Fruit fly (Drosophila melanogaster): ENCODE data around the gene CG12099.

The CG12099 gene

DNA sequence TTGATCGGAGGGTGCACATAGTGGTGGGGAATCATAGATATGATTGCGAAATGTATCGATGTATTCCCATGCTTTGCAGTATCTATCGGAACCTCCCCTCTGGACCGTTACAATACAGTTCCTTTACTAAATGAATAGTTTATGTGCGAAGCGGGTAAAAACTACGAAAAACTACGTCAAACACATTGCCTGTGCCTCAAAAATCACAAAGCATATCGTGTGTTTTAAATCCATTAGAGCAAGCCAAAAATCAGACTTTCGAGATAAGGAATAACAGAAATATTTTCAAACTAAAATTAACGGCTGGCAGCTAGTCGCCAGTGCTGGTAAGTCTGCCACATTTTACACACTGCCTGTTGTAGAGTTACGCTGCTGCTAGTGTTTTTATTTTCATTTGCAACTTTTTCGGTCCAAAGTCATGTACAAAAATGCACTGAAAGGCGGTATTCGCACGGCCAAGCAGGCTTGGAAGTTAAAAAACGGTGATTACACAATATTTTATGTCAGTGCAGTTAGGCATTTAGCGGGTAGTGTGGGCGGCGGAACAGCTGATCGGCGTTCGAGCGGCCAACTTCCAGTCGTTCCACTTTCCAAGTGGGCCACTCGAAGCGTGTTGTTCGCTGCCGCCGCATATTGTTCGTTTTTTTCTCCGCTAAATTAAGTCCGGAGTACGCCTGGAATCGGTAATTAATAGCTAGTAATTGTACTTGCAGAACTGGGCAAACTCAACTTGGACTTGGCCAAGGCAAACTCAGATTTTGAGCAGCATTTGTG is 40.8 kb downstream of the CG12099 start (continued):
- TF ChIP-seq cwo (GFP tag; optimal IDR thresholded peaks at IDR 0.05) (peak; percentile 6), Camta (GFP tag; optimal IDR thresholded peaks at IDR 0.05) (peak; percentile 61), CG10654 (GFP tag; optimal IDR thresholded peaks at IDR 0.05) (peak; percentile 51), pum (GFP tag; optimal IDR thresholded peaks at IDR 0.05) (peak; percentile 68), lov (optimal IDR thresholded peaks at IDR 0.05) (no peak), lov (GFP tag; IDR thresholded peaks at IDR 0.05) (no peak), Usf (GFP tag; optimal IDR thresholded peaks at IDR 0.05) (peak; percentile 4), CG3065 (GFP tag; optimal IDR thresholded peaks at IDR 0.05) (peak; percentile 39), CG11504 (tag; optimal IDR thresholded peaks at IDR 0.05) (no peak), Dref (GFP tag; IDR thresholded peaks at IDR 0.05) (peak; percentile 79), B-H2 (GFP tag; optimal IDR thresholded peaks at IDR 0.05) (no peak), CG2199 (GFP tag; IDR thresholded peaks at IDR 0.05) (0 out of 3 replicates have a peak, but pooled peaks have one; percentile 11), CG2129 (GFP tag; IDR thresholded peaks at IDR 0.05; ENCODE audit: partially characterized antibody) (peak; percentile 53), CG6813 (GFP tag; optimal IDR thresholded peaks at IDR 0.05) (no peak), YL-1 (GFP tag; optimal IDR thresholded peaks at IDR 0.05) (peak; percentile 43), eve (GFP tag; optimal IDR thresholded peaks at IDR 0.05) (no peak), esg (GFP tag; conservative IDR thresholded peaks at IDR 0.05) (peak; percentile 58), hbn (GFP tag; IDR thresholded peaks at IDR 0.05; ENCODE audit: partially characterized antibody) (peak; percentile 66), CG12744 (GFP tag; optimal IDR thresholded peaks at IDR 0.05) (peak; percentile 37), pzg (GFP tag; optimal IDR thresholded peaks at IDR 0.05) (peak; percentile 72), slou (GFP tag; optimal IDR thresholded peaks at IDR 0.05) (no peak), CG17612 (GFP tag; IDR thresholded peaks at IDR 0.05) (no peak), CG10565 (GFP tag; optimal IDR thresholded peaks at IDR 0.05) (no peak), nerfin-1 (tag; optimal IDR thresholded peaks at IDR 0.05) (no peak), D (optimal IDR thresholded peaks at IDR 0.05) (no peak), D (GFP tag; optimal IDR thresholded peaks at IDR 0.05) (no peak), Atf-2 (GFP tag; optimal IDR thresholded peaks at IDR 0.05) (peak; percentile 56), CG4820 (GFP tag; optimal IDR thresholded peaks at IDR 0.05) (peak; percentile 58), CG14667 (GFP tag; IDR thresholded peaks at IDR 0.05) (0 out of 2 replicates have a peak, but pooled peaks have one; percentile 27), CG18619 (GFP tag; optimal IDR thresholded peaks at IDR 0.05) (peak; percentile 40), Jarid2 (GFP tag; optimal IDR thresholded peaks at IDR 0.05) (no peak), CG13123 (GFP tag; optimal IDR thresholded peaks at IDR 0.05) (peak; percentile 63), CG4424 (GFP tag; optimal IDR thresholded peaks at IDR 0.05) (peak; percentile 70), onecut (GFP tag; IDR thresholded peaks at IDR 0.05) (no peak), Drgx (GFP tag; IDR thresholded peaks at IDR 0.05) (peak; percentile 71), CG9609 (GFP tag; optimal IDR thresholded peaks at IDR 0.05) (peak; percentile 62), lilli (GFP tag; optimal IDR thresholded peaks at IDR 0.05) (peak; percentile 80), bbx (GFP tag; IDR thresholded peaks at IDR 0.05; ENCODE audit: partially characterized antibody) (peak; percentile 85), kay (GFP tag; optimal IDR thresholded peaks at IDR 0.05) (no peak), usp (GFP tag; optimal IDR thresholded peaks at IDR 0.05) (no peak), CG31365 (tag; optimal IDR thresholded peaks at IDR 0.05) (no peak), vfl (GFP tag; optimal IDR thresholded peaks at IDR 0.05) (peak; percentile 59), Kr (GFP tag; optimal IDR thresholded peaks at IDR 0.05) (no peak), Bteb2 (GFP tag; optimal IDR thresholded peaks at IDR 0.05) (peak; percentile 32), CG6854 (GFP tag; optimal IDR thresholded peaks at IDR 0.05) (peak; percentile 31), fu2 (GFP tag; optimal IDR thresholded peaks at IDR 0.05) (peak; percentile 70), CG43689 (GFP tag; IDR thresholded peaks at IDR 0.05) (no peak), CG11247 (GFP tag; IDR thresholded peaks at IDR 0.05) (0 out of 2 replicates have a peak, but pooled peaks have one; percentile 21), MESR4 (GFP tag; optimal IDR thresholded peaks at IDR 0.05) (peak; percentile 92), fd64A (GFP tag; optimal IDR thresholded peaks at IDR 0.05) (no peak)
